Fruit fly (Drosophila melanogaster) ovary, adult (tissue): Measurements from ENCODE around the gene PCNA2.

Experiments used
- CG17801 ChIP-seq: fragments of 200-800 bp; optimal IDR thresholded peaks from 2 replicates; lab custom pipeline; 2019; ENCODE audit warnings: missing biosample characterization, mild to moderate bottlenecking, missing genetic modification characterization, moderate library complexity; ENCODE audit not compliant: partially characterized antibody

PCNA2 gene

dm6 chr2L:19546869-19547710 is 36.7 kb downstream of the PCNA2 start, which contains the start of gene CG10337:
CG10337 (minus strand) TSS chr2L:19546959.
- peak; percentile 77 for TF ChIP-seq CG17801 (GFP tag; lab: Kevin White, UChicago)

- no peak for TF ChIP-seq CG17801 (GFP tag; lab: Kevin White, UChicago)
Observed at dm6 chr2L:19543010-19543564, 40.7 kb downstream of the PCNA2 start.

- TF ChIP-seq CG17801 (GFP tag; lab: Kevin White, UChicago) = no peak
Observed at dm6 chr2L:19542268-19542773, 41.5 kb downstream of the PCNA2 start.

- no peak for TF ChIP-seq CG17801 (GFP tag; lab: Kevin White, UChicago)
Observed at dm6 chr2L:19540307-19540706, 43.5 kb downstream of the PCNA2 start, which contains the start of gene CG13081. CG13081 (plus strand) TSS chr2L:19540607.

dm6 chr2L:19537779-19538456 is 45.9 kb downstream of the PCNA2 start, which contains the start of gene CG13082:
CG13082 (plus strand) TSS chr2L:19538425.
- TF ChIP-seq CG17801 (GFP tag; lab: Kevin White, UChicago) = no peak

dm6 chr2L:19535234-19535633 is 48.6 kb downstream of the PCNA2 start, which contains the start of gene CG31697:
CG31697 (plus strand) TSS chr2L:19535448.
- no peak for TF ChIP-seq CG17801 (GFP tag; lab: Kevin White, UChicago)

- peak; percentile 80 for TF ChIP-seq CG17801 (GFP tag; lab: Kevin White, UChicago)
Observed at dm6 chr2L:19533247-19533646, 50.5 kb downstream of the PCNA2 start, which contains the start of gene CG33116. CG33116 (plus strand) TSS chr2L:19533479.
